Fruit fly (Drosophila melanogaster) whole organism, embryonic: Measurements from ENCODE around the gene Rbcn-3B.

ENCODE experiments used
- C15 ChIP-seq: fragments of 200-800 bp; sonication (Bioruptor generic); IDR thresholded peaks from 3 replicates; pipeline ENCODE4 v1.3.6; 2022; ENCODE audit warnings: missing biosample characterization, missing genetic modification characterization
- CG12769 ChIP-seq: fragments of 200-800 bp; sonication (Bioruptor generic); optimal IDR thresholded peaks from 2 replicates; lab custom pipeline; 2019; ENCODE audit warnings: missing biosample characterization, mild to moderate bottlenecking, missing genetic modification characterization, moderate library complexity
- CG13424 ChIP-seq: fragments of 200-800 bp; sonication (Bioruptor generic); optimal IDR thresholded peaks from 2 replicates; lab custom pipeline; 2019; ENCODE audit warnings: missing biosample characterization, mild to moderate bottlenecking, missing genetic modification characterization, moderate library complexity
- CG17359 ChIP-seq: fragments of 200-800 bp; sonication (Bioruptor generic); optimal IDR thresholded peaks from 3 replicates; lab custom pipeline; 2018; ENCODE audit warnings: missing biosample characterization, mild to moderate bottlenecking, missing genetic modification characterization, moderate library complexity
- CG17385 ChIP-seq: fragments of 200-800 bp; sonication (Bioruptor generic); optimal IDR thresholded peaks from 3 replicates; lab custom pipeline; 2018; ENCODE audit warnings: missing biosample characterization, mild to moderate bottlenecking, missing genetic modification characterization
- CG2120 ChIP-seq: fragments of 200-800 bp; sonication (Bioruptor generic); optimal IDR thresholded peaks from 3 replicates; lab custom pipeline; 2016; ENCODE audit warnings: missing biosample characterization, missing genetic modification characterization
- CG2129 ChIP-seq: fragments of 200-800 bp; sonication (Bioruptor generic); IDR thresholded peaks from 2 replicates; pipeline ENCODE4 v1.3.6; 2022; ENCODE audit warnings: missing biosample characterization, missing genetic modification characterization; ENCODE audit not compliant: partially characterized antibody
- CG3838 ChIP-seq: fragments of 200-800 bp; sonication (Bioruptor generic); optimal IDR thresholded peaks from 3 replicates; lab custom pipeline; 2016; ENCODE audit warnings: missing biosample characterization, missing genetic modification characterization
- CG3995 ChIP-seq: fragments of 200-800 bp; sonication (Bioruptor generic); optimal IDR thresholded peaks from 3 replicates; lab custom pipeline; 2016; ENCODE audit warnings: missing biosample characterization, missing genetic modification characterization
- CG4404 ChIP-seq: fragments of 200-800 bp; sonication (Bioruptor generic); IDR thresholded peaks from 2 replicates; pipeline ENCODE4 v1.3.6; 2022; ENCODE audit warnings: missing biosample characterization, missing genetic modification characterization
- CG6175 ChIP-seq: fragments of 200-800 bp; sonication (Bioruptor generic); IDR thresholded peaks from 3 replicates; pipeline ENCODE4 v1.3.6; 2022; ENCODE audit warnings: missing biosample characterization, missing genetic modification characterization
- CG6765 ChIP-seq: fragments of 200-800 bp; sonication (Bioruptor generic); optimal IDR thresholded peaks from 3 replicates; lab custom pipeline; 2017; ENCODE audit warnings: missing biosample characterization, mild to moderate bottlenecking, missing genetic modification characterization
- CG7963 ChIP-seq: fragments of 200-800 bp; sonication (Bioruptor generic); IDR thresholded peaks from 3 replicates; pipeline ENCODE4 v1.3.6; 2022; ENCODE audit warnings: missing biosample characterization, missing genetic modification characterization; ENCODE audit not compliant: partially characterized antibody
- CG9876 ChIP-seq: fragments of 200-800 bp; sonication (Bioruptor generic); optimal IDR thresholded peaks from 2 replicates; lab custom pipeline; 2016; ENCODE audit warnings: missing biosample characterization, missing genetic modification characterization
- CG9932 ChIP-seq: fragments of 200-800 bp; sonication (Bioruptor generic); IDR thresholded peaks from 2 replicates; pipeline ENCODE4 v1.3.6; 2022; ENCODE audit warnings: missing biosample characterization, missing genetic modification characterization
- Eip74EF ChIP-seq, 2 experiments: fragments of 200-800 bp in 1 of 2; fragments of >200 bp in 1 of 2; sonication (Bioruptor generic) in 1 of 2; optimal IDR thresholded peaks; 2 replicates each; lab custom pipeline; 2017 to 2019; ENCODE audit warnings: missing biosample characterization in 2 of 2, missing genetic modification characterization in 2 of 2, mild to moderate bottlenecking in 1 of 2, moderate library complexity in 1 of 2
- Fer1 ChIP-seq: fragments of 200-800 bp; sonication (Bioruptor generic); optimal IDR thresholded peaks from 2 replicates; lab custom pipeline; 2017; ENCODE audit warnings: missing biosample characterization, mild to moderate bottlenecking, missing genetic modification characterization
- HHEX ChIP-seq: fragments of 200-800 bp; sonication (Bioruptor generic); optimal IDR thresholded peaks from 3 replicates; lab custom pipeline; 2017; ENCODE audit warnings: missing biosample characterization, mild to moderate bottlenecking, missing genetic modification characterization, missing genetic modification reagents
- MESR4 ChIP-seq: fragments of 200-800 bp; sonication (Bioruptor generic); optimal IDR thresholded peaks from 2 replicates; lab custom pipeline; 2018; ENCODE audit warnings: missing biosample characterization, mild to moderate bottlenecking, missing genetic modification characterization, moderate library complexity
- Myb ChIP-seq: fragments of 200-800 bp; sonication (Bioruptor generic); optimal IDR thresholded peaks from 2 replicates; lab custom pipeline; 2016; ENCODE audit warnings: missing biosample characterization, missing genetic modification characterization
- NFAT ChIP-seq: fragments of 200-800 bp; sonication (Bioruptor generic); IDR thresholded peaks from 2 replicates; pipeline ENCODE4 v1.3.6; 2022; ENCODE audit warnings: missing biosample characterization, missing genetic modification characterization
- Nf-YC ChIP-seq: fragments of 200-800 bp; optimal IDR thresholded peaks from 3 replicates; lab custom pipeline; 2019; ENCODE audit warnings: missing biosample characterization, mild to moderate bottlenecking, missing genetic modification characterization, moderate library complexity
- Tbp ChIP-seq: fragments of >200 bp; optimal IDR thresholded peaks from 2 replicates; lab custom pipeline; 2018; ENCODE audit warnings: missing biosample characterization, missing genetic modification characterization
- Usf ChIP-seq: fragments of 200-800 bp; sonication (Bioruptor generic); optimal IDR thresholded peaks from 2 replicates; lab custom pipeline; 2017; ENCODE audit warnings: missing genotype, missing biosample characterization, missing genetic modification characterization
- al ChIP-seq: fragments of 200-800 bp; sonication (Bioruptor generic); IDR thresholded peaks from 2 replicates; pipeline ENCODE4 v1.3.6; 2022; ENCODE audit warnings: missing biosample characterization, missing genetic modification characterization
- bbx ChIP-seq: fragments of 200-800 bp; sonication (Bioruptor generic); IDR thresholded peaks from 2 replicates; pipeline ENCODE4 v1.3.6; 2022; ENCODE audit warnings: missing biosample characterization, missing genetic modification characterization; ENCODE audit not compliant: partially characterized antibody
- corto ChIP-seq: fragments of 200-800 bp; sonication (Bioruptor generic); optimal IDR thresholded peaks from 2 replicates; lab custom pipeline; 2016; ENCODE audit warnings: missing biosample characterization, mild to moderate bottlenecking, missing genetic modification characterization, moderate library complexity
- dmrt99B ChIP-seq: fragments of 200-800 bp; sonication (Bioruptor generic); optimal IDR thresholded peaks from 2 replicates; lab custom pipeline; 2018; ENCODE audit warnings: missing biosample characterization, mild to moderate bottlenecking, missing genetic modification characterization, moderate library complexity
- dpn ChIP-seq, 2 experiments: fragments of 200-800 bp; sonication (Bioruptor generic); optimal IDR thresholded peaks; 3 replicates each; lab custom pipeline; 2016; ENCODE audit warnings: missing biosample characterization in 2 of 2, missing genetic modification characterization in 2 of 2
- fru ChIP-seq: fragments of >200 bp; optimal IDR thresholded peaks from 2 replicates; lab custom pipeline; 2017
- gfzf ChIP-seq: fragments of 200-800 bp; sonication (Bioruptor generic); optimal IDR thresholded peaks from 2 replicates; lab custom pipeline; 2016; ENCODE audit warnings: missing biosample characterization, mild to moderate bottlenecking, missing genetic modification characterization, moderate library complexity
- hth ChIP-seq: fragments of >200 bp; optimal IDR thresholded peaks from 2 replicates; lab custom pipeline; 2017; ENCODE audit warnings: inconsistent platforms
- insv ChIP-seq, 2 experiments: fragments of 200-800 bp; sonication (Bioruptor generic); optimal IDR thresholded peaks; 3 replicates each; lab custom pipeline; 2016 to 2018; ENCODE audit warnings: missing biosample characterization in 2 of 2, missing genetic modification characterization in 2 of 2
- lola ChIP-seq, 3 experiments: fragments of >200 bp in 2 of 3; fragments of 200-800 bp in 1 of 3; sonication (Bioruptor generic) in 1 of 3; optimal IDR thresholded peaks; 2 replicates each; lab custom pipeline; 2017 to 2019; ENCODE audit warnings: missing biosample characterization in 3 of 3, missing genetic modification characterization in 3 of 3, mild to moderate bottlenecking in 1 of 3, moderate library complexity in 1 of 3
- mam ChIP-seq: fragments of 200-800 bp; sonication (Bioruptor generic); optimal IDR thresholded peaks from 3 replicates; lab custom pipeline; 2016; ENCODE audit warnings: missing biosample characterization, missing genetic modification characterization
- nom ChIP-seq: fragments of 200-800 bp; sonication (Bioruptor generic); optimal IDR thresholded peaks from 2 replicates; lab custom pipeline; 2017; ENCODE audit warnings: missing biosample characterization, missing genetic modification characterization, mild to moderate bottlenecking, moderate library complexity, missing genetic modification reagents
- org-1 ChIP-seq: fragments of 200-800 bp; sonication (Bioruptor generic); optimal IDR thresholded peaks from 2 replicates; lab custom pipeline; 2017; ENCODE audit warnings: missing biosample characterization, missing genetic modification characterization
- pb ChIP-seq: fragments of 200-800 bp; sonication (Bioruptor generic); optimal IDR thresholded peaks from 3 replicates; lab custom pipeline; 2016; ENCODE audit warnings: missing biosample characterization, missing genetic modification characterization
- pzg ChIP-seq: fragments of 200-800 bp; sonication (Bioruptor generic); optimal IDR thresholded peaks from 3 replicates; lab custom pipeline; 2018; ENCODE audit warnings: missing biosample characterization, mild to moderate bottlenecking, missing genetic modification characterization, moderate library complexity
- sima ChIP-seq: fragments of 200-800 bp; sonication (Bioruptor generic); optimal IDR thresholded peaks from 2 replicates; lab custom pipeline; 2016; ENCODE audit warnings: missing biosample characterization, missing genetic modification characterization
- sr ChIP-seq: fragments of 200-800 bp; sonication (Bioruptor generic); IDR thresholded peaks from 3 replicates; pipeline ENCODE4 v1.3.6; 2022; ENCODE audit warnings: missing biosample characterization, missing genetic modification characterization
- ssp ChIP-seq: fragments of 200-800 bp; sonication (Bioruptor generic); IDR thresholded peaks from 2 replicates; pipeline ENCODE4 v1.3.6; 2022; ENCODE audit warnings: missing biosample characterization, missing genetic modification characterization
- tgo ChIP-seq: fragments of 200-800 bp; sonication (Bioruptor generic); IDR thresholded peaks from 3 replicates; pipeline ENCODE4 v1.3.6; 2022; ENCODE audit warnings: missing biosample characterization, missing genetic modification characterization
- tio ChIP-seq: fragments of 200-800 bp; sonication (Bioruptor generic); optimal IDR thresholded peaks from 2 replicates; lab custom pipeline; 2017; ENCODE audit warnings: missing biosample characterization, missing genetic modification characterization, inconsistent platforms
- tll ChIP-seq, 2 experiments: fragments of 200-800 bp in 1 of 2; fragments of >200 bp in 1 of 2; sonication (Bioruptor generic) in 1 of 2; optimal IDR thresholded peaks; 2 replicates each; lab custom pipeline; 2017 to 2019; ENCODE audit warnings: missing biosample characterization in 2 of 2, missing genetic modification characterization in 2 of 2, mild to moderate bottlenecking in 1 of 2, moderate library complexity in 1 of 2
- trem ChIP-seq: fragments of 200-800 bp; optimal IDR thresholded peaks from 3 replicates; lab custom pipeline; 2019; ENCODE audit warnings: missing biosample characterization, mild to moderate bottlenecking, missing genetic modification characterization, moderate library complexity
- vvl ChIP-seq: fragments of 200-800 bp; sonication (Bioruptor generic); IDR thresholded peaks from 2 replicates; pipeline ENCODE4 v1.3.6; 2022; ENCODE audit warnings: missing biosample characterization, missing genetic modification characterization
- wek ChIP-seq: fragments of 200-800 bp; sonication (Bioruptor generic); optimal IDR thresholded peaks from 3 replicates; lab custom pipeline; 2018; ENCODE audit warnings: missing biosample characterization, mild to moderate bottlenecking, missing genetic modification characterization, moderate library complexity
- yki ChIP-seq: fragments of >200 bp; optimal IDR thresholded peaks from 3 replicates; lab custom pipeline; 2018
- zf30C ChIP-seq: fragments of 200-800 bp; sonication (Bioruptor generic); optimal IDR thresholded peaks from 3 replicates; lab custom pipeline; 2018; ENCODE audit warnings: missing biosample characterization, mild to moderate bottlenecking, missing genetic modification characterization

The Rbcn-3B gene

DNA sequence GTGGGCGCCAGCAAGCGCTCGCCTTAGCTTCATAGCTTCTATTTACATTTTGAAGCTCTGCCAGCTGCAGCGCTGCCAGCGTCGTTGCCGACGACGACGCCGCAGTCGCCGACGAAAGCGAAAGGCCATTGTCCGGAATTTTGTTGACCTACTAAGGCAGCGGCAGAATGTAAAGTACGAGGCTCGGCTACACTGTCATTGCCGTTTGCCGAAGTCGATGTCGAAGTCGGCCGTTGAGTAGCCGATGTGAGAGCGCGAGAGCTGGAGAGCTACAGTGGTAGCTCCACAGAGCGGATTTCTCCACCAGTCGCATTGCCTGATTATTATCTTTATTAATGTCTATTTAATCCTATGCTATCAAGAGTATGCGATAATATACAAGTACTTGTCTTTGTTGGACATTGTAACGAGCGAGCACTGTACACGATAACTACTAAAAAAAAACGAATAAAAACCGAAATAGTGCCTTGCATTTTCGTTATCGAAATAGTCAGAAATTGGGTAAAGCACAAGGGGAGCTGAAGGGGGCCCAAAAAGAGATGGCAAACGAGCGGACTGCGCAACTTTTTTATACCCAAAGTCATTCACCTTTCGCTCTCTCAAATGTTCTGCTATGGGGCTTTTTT is 55.0 kb downstream of the Rbcn-3B start:
- TF ChIP-seq tio (peak; percentile 87), pb (GFP tag; lab: Kevin White, UChicago) (peak; percentile 87), yki (lab: Kevin White, UChicago) (no peak), trem (tag; lab: Kevin White, UChicago) (peak; percentile 62), al (peak; percentile 74; the same call in 1 of the 2 replicates), zf30C (GFP tag; lab: Kevin White, UChicago) (no peak), CG9876 (GFP tag; lab: Kevin White, UChicago) (peak; percentile 83), dmrt99B (tag; lab: Kevin White, UChicago) (peak; percentile 98), corto (GFP tag; lab: Kevin White, UChicago) (no peak), pzg (GFP tag; lab: Kevin White, UChicago) (peak; percentile 8), dpn (GFP tag; optimal IDR thresholded peaks at IDR 0.05; lab: Kevin White, UChicago) (peak; percentile 92 to 96), CG17385 (GFP tag; lab: Kevin White, UChicago) (peak; percentile 92), CG7963 (GFP tag; lab: Robert Waterston, UW) (no peak), CG9932 (GFP tag; lab: Robert Waterston, UW) (peak; percentile 88), mam (GFP tag; lab: Kevin White, UChicago) (peak; percentile 94), CG4404 (GFP tag; lab: Robert Waterston, UW) (peak; percentile 81), sr (GFP tag; lab: Robert Waterston, UW) (peak; percentile 90), tll (GFP tag; optimal IDR thresholded peaks at IDR 0.05; lab: Kevin White, UChicago) (no peak), vvl (GFP tag; lab: Robert Waterston, UW) (peak; percentile 98), Eip74EF (GFP tag; optimal IDR thresholded peaks at IDR 0.05; lab: Kevin White, UChicago) (peak in 1 of 2 experiments; percentile 87), NFAT (peak; percentile 94), Fer1 (peak; percentile 93), MESR4 (GFP tag; lab: Kevin White, UChicago) (peak; percentile 33), fru (lab: Kevin White, UChicago) (no peak), C15 (peak; percentile 88), CG13424 (tag; lab: Kevin White, UChicago) (peak; percentile 97), CG6175 (GFP tag; lab: Robert Waterston, UW) (peak; percentile 89), CG6765 (peak; percentile 88), Myb (peak; percentile 75), CG12769 (tag; lab: Kevin White, UChicago) (peak; percentile 97), CG2120 (GFP tag; lab: Kevin White, UChicago) (peak; percentile 93), HHEX (GFP tag; lab: Kevin White, UChicago) (peak; percentile 93), ssp (GFP tag; lab: Robert Waterston, UW) (peak; percentile 87), CG17359 (tag; lab: Kevin White, UChicago) (peak; percentile 97), org-1 (GFP tag; lab: Kevin White, UChicago) (peak; percentile 91), bbx (GFP tag; lab: Robert Waterston, UW) (no peak), Usf (GFP tag; lab: Kevin White, UChicago) (peak; percentile 70), tgo (GFP tag; lab: Robert Waterston, UW) (peak; percentile 94), sima (GFP tag; lab: Kevin White, UChicago) (peak; percentile 59), wek (peak; percentile 87), CG3995 (GFP tag; lab: Kevin White, UChicago) (peak; percentile 64), gfzf (no peak), CG2129 (no peak), Tbp (GFP tag; lab: Kevin White, UChicago) (no peak), hth (lab: Kevin White, UChicago) (no peak), Nf-YC (tag; lab: Kevin White, UChicago) (peak; percentile 85), nom (peak; percentile 42), lola (GFP tag; optimal IDR thresholded peaks at IDR 0.05; lab: Kevin White, UChicago) (peak in 1 of 3 experiments; percentile 66), CG3838 (GFP tag; lab: Kevin White, UChicago) (peak; percentile 76), insv (GFP tag; optimal IDR thresholded peaks at IDR 0.05; lab: Kevin White, UChicago) (peak in 1 of 2 experiments; percentile 44)
